Worm (Caenorhabditis elegans) whole organism, L3 larva: ENCODE data around the gene dao-4.

Experiments used
- R02D3.7 ChIP-seq: fragments of 150-350 bp; optimal IDR thresholded peaks from 2 replicates; lab custom pipeline; 2014; ENCODE audit warnings: missing biosample characterization, missing genetic modification characterization
- ZK546.5 ChIP-seq: sonication (generic microtip); optimal IDR thresholded peaks from 2 replicates; lab custom pipeline; 2017; ENCODE audit warnings: missing biosample characterization, missing genetic modification characterization
- aly-2 ChIP-seq: fragments of 150-350 bp; optimal IDR thresholded peaks from 2 replicates; lab custom pipeline; 2014; ENCODE audit warnings: missing biosample characterization, missing genetic modification characterization
- ama-1 ChIP-seq: fragments of 150-350 bp; optimal IDR thresholded peaks from 2 replicates; lab custom pipeline; 2018
- ceh-16 ChIP-seq: sonication (generic microtip); optimal IDR thresholded peaks from 2 replicates; lab custom pipeline; 2017; ENCODE audit warnings: missing biosample characterization, missing genetic modification characterization
- ceh-28 ChIP-seq: fragments of 150-350 bp; optimal IDR thresholded peaks from 2 replicates; lab custom pipeline; 2014; ENCODE audit warnings: missing biosample characterization, missing genetic modification reagents, missing genetic modification characterization
- ceh-82 ChIP-seq: fragments of 150-350 bp; optimal IDR thresholded peaks from 2 replicates; lab custom pipeline; 2014; ENCODE audit warnings: missing biosample characterization, missing genetic modification characterization
- ceh-9 ChIP-seq: sonication (generic microtip); optimal IDR thresholded peaks from 2 replicates; lab custom pipeline; 2018; ENCODE audit warnings: missing biosample characterization, missing genetic modification characterization
- daf-12 ChIP-seq: fragments of 150-350 bp; optimal IDR thresholded peaks from 2 replicates; lab custom pipeline; 2014; ENCODE audit warnings: missing biosample characterization, missing genetic modification reagents, missing genetic modification characterization
- egl-27 ChIP-seq: sonication (generic microtip); optimal IDR thresholded peaks from 4 replicates; lab custom pipeline; 2017; ENCODE audit warnings: missing biosample characterization, missing genetic modification reagents, missing genetic modification characterization
- egl-5 ChIP-seq: fragments of 150-350 bp; optimal IDR thresholded peaks from 2 replicates; lab custom pipeline; 2017; ENCODE audit warnings: missing biosample characterization, missing genetic modification reagents, missing genetic modification characterization, inconsistent platforms
- elt-1 ChIP-seq: fragments of 150-350 bp; optimal IDR thresholded peaks from 2 replicates; lab custom pipeline; 2014; ENCODE audit warnings: missing biosample characterization, missing genetic modification characterization
- elt-2 ChIP-seq: sonication (generic microtip); optimal IDR thresholded peaks from 2 replicates; lab custom pipeline; 2016; ENCODE audit warnings: missing genetic modification reagents, mild to moderate bottlenecking, missing genetic modification characterization, missing compliant biosample characterization
- elt-3 ChIP-seq, 3 experiments: fragments of 150-350 bp in 1 of 3; sonication (generic microtip) in 2 of 3; optimal IDR thresholded peaks; 2 replicates in 2 of 3; 4 replicates in 1 of 3; lab custom pipeline; 2014 to 2017; ENCODE audit warnings: missing biosample characterization in 3 of 3, missing genetic modification characterization in 3 of 3
- eor-1 ChIP-seq, 2 experiments: fragments of 150-350 bp; optimal IDR thresholded peaks; 2 replicates each; lab custom pipeline; 2014 to 2018; ENCODE audit warnings: missing biosample characterization in 2 of 2, missing genetic modification characterization in 2 of 2
- fkh-10 ChIP-seq: sonication (generic microtip); optimal IDR thresholded peaks from 2 replicates; lab custom pipeline; 2017; ENCODE audit warnings: missing biosample characterization, missing genetic modification reagents, missing genetic modification characterization
- fkh-2 ChIP-seq: fragments of 150-350 bp; optimal IDR thresholded peaks from 2 replicates; lab custom pipeline; 2014; ENCODE audit warnings: missing biosample characterization, missing genetic modification reagents, missing genetic modification characterization
- fos-1 ChIP-seq: fragments of 150-350 bp; optimal IDR thresholded peaks from 2 replicates; lab custom pipeline; 2014; ENCODE audit warnings: missing biosample characterization, missing genetic modification characterization
- hmg-11 ChIP-seq: sonication (generic microtip); optimal IDR thresholded peaks from 2 replicates; lab custom pipeline; 2016; ENCODE audit warnings: missing genetic modification characterization, missing compliant biosample characterization
- jun-1 ChIP-seq: fragments of 150-350 bp; optimal IDR thresholded peaks from 2 replicates; lab custom pipeline; 2014; ENCODE audit warnings: missing biosample characterization, missing genetic modification reagents, missing genetic modification characterization
- lin-15B ChIP-seq: fragments of 150-350 bp; optimal IDR thresholded peaks from 2 replicates; lab custom pipeline; 2014; ENCODE audit warnings: missing biosample characterization, missing genetic modification characterization
- lin-39 ChIP-seq: fragments of 150-350 bp; optimal IDR thresholded peaks from 2 replicates; lab custom pipeline; 2018; ENCODE audit warnings: missing biosample characterization, missing genetic modification reagents, missing genetic modification characterization
- lsy-12 ChIP-seq: sonication (generic microtip); optimal IDR thresholded peaks from 2 replicates; lab custom pipeline; 2016; ENCODE audit warnings: mild to moderate bottlenecking, missing genetic modification characterization, missing compliant biosample characterization
- mdl-1 ChIP-seq: fragments of 150-350 bp; optimal IDR thresholded peaks from 2 replicates; lab custom pipeline; 2014; ENCODE audit warnings: missing biosample characterization, missing genetic modification characterization
- mml-1 ChIP-seq: fragments of 150-350 bp; sonication (generic microtip); optimal IDR thresholded peaks from 3 replicates; lab custom pipeline; 2014; ENCODE audit warnings: missing biosample characterization, missing genetic modification characterization
- nfya-1 ChIP-seq: sonication (generic microtip); optimal IDR thresholded peaks from 2 replicates; lab custom pipeline; 2017; ENCODE audit warnings: missing genetic modification characterization, mild to moderate bottlenecking, missing compliant biosample characterization, antibody characterized with exemption, moderate library complexity; ENCODE audit not compliant: insufficient read depth
- nhr-11 ChIP-seq: fragments of 150-350 bp; optimal IDR thresholded peaks from 2 replicates; lab custom pipeline; 2014; ENCODE audit warnings: missing biosample characterization, missing genetic modification characterization
- nhr-12 ChIP-seq: fragments of 150-350 bp; optimal IDR thresholded peaks from 2 replicates; lab custom pipeline; 2014; ENCODE audit warnings: missing biosample characterization, missing genetic modification characterization
- nhr-23 ChIP-seq: fragments of 150-350 bp; optimal IDR thresholded peaks from 2 replicates; lab custom pipeline; 2014; ENCODE audit warnings: missing biosample characterization, missing genetic modification reagents, missing genetic modification characterization
- nhr-237 ChIP-seq: fragments of 150-350 bp; optimal IDR thresholded peaks from 2 replicates; lab custom pipeline; 2014; ENCODE audit warnings: missing biosample characterization, missing genetic modification characterization
- nhr-25 ChIP-seq: sonication (generic microtip); optimal IDR thresholded peaks from 2 replicates; lab custom pipeline; 2017; ENCODE audit warnings: missing biosample characterization, missing genetic modification characterization
- nhr-28 ChIP-seq: fragments of 150-350 bp; optimal IDR thresholded peaks from 2 replicates; lab custom pipeline; 2014; ENCODE audit warnings: missing biosample characterization, missing genetic modification characterization
- nhr-43 ChIP-seq: sonication (generic microtip); optimal IDR thresholded peaks from 2 replicates; lab custom pipeline; 2016; ENCODE audit warnings: mild to moderate bottlenecking, missing genetic modification characterization, missing compliant biosample characterization; ENCODE audit not compliant: poor library complexity, severe bottlenecking
- nhr-67 ChIP-seq: fragments of 150-350 bp; optimal IDR thresholded peaks from 2 replicates; lab custom pipeline; 2014; ENCODE audit warnings: missing biosample characterization, missing genetic modification characterization
- nhr-76 ChIP-seq: fragments of 150-350 bp; sonication (generic microtip); optimal IDR thresholded peaks from 5 replicates; lab custom pipeline; 2014; ENCODE audit warnings: missing biosample characterization, missing genetic modification characterization
- nhr-77 ChIP-seq: fragments of 150-350 bp; optimal IDR thresholded peaks from 2 replicates; lab custom pipeline; 2014; ENCODE audit warnings: missing biosample characterization, missing genetic modification characterization
- pha-4 ChIP-seq: fragments of 150-350 bp; optimal IDR thresholded peaks from 2 replicates; lab custom pipeline; 2014; ENCODE audit warnings: missing biosample characterization, missing genetic modification reagents, missing genetic modification characterization
- pqm-1 ChIP-seq: fragments of 150-350 bp; optimal IDR thresholded peaks from 2 replicates; lab custom pipeline; 2017; ENCODE audit warnings: missing biosample characterization, missing genetic modification characterization, inconsistent platforms
- sea-2 ChIP-seq: fragments of 150-350 bp; sonication (generic microtip); optimal IDR thresholded peaks from 4 replicates; lab custom pipeline; 2014; ENCODE audit warnings: missing biosample characterization, missing genetic modification reagents, missing genetic modification characterization
- skn-1 ChIP-seq: fragments of 150-350 bp; optimal IDR thresholded peaks from 2 replicates; lab custom pipeline; 2014; ENCODE audit warnings: missing biosample characterization, missing genetic modification characterization
- snpc-4 ChIP-seq: fragments of 150-350 bp; optimal IDR thresholded peaks from 2 replicates; lab custom pipeline; 2014; ENCODE audit warnings: missing biosample characterization, missing genetic modification characterization
- tbx-2 ChIP-seq: sonication (generic microtip); optimal IDR thresholded peaks from 2 replicates; lab custom pipeline; 2016; ENCODE audit warnings: mild to moderate bottlenecking, missing genetic modification characterization, missing compliant biosample characterization
- unc-39 ChIP-seq: sonication (generic microtip); optimal IDR thresholded peaks from 4 replicates; lab custom pipeline; 2017; ENCODE audit warnings: missing biosample characterization, missing genetic modification characterization
- unc-62 ChIP-seq: fragments of 150-350 bp; sonication (generic microtip); optimal IDR thresholded peaks from 4 replicates; lab custom pipeline; 2014; ENCODE audit warnings: missing biosample characterization, missing genetic modification reagents, missing genetic modification characterization
- zag-1 ChIP-seq: fragments of 150-350 bp; optimal IDR thresholded peaks from 2 replicates; lab custom pipeline; 2014; ENCODE audit warnings: missing biosample characterization, missing genetic modification characterization
- ztf-11 ChIP-seq: fragments of 150-350 bp; optimal IDR thresholded peaks from 2 replicates; lab custom pipeline; 2014; ENCODE audit warnings: missing biosample characterization, missing genetic modification characterization
- ztf-4 ChIP-seq: fragments of 150-350 bp; optimal IDR thresholded peaks from 2 replicates; lab custom pipeline; 2014; ENCODE audit warnings: missing biosample characterization, missing genetic modification characterization

The dao-4 gene

ce11 chrX:10074988-10075387, at the start of gene dao-4:
Gene dao-4, plus strand, starts transcription at chrX:10075288.
- TF ChIP-seq egl-5 (tag; lab: Kevin White, UChicago): no peak
- no peak for TF ChIP-seq nhr-237 (tag; lab: Kevin White, UChicago)
- no peak for TF ChIP-seq jun-1
- TF ChIP-seq skn-1 (tag; lab: Kevin White, UChicago): no peak
- TF ChIP-seq ceh-16: no peak
- no peak for TF ChIP-seq aly-2
- TF ChIP-seq unc-39 (tag; lab: Kevin White, UChicago): no peak
- no peak for TF ChIP-seq sea-2 (GFP tag; lab: Kevin White, UChicago)
- no peak for TF ChIP-seq zag-1 (tag; lab: Kevin White, UChicago)
- TF ChIP-seq lin-39 (tag; lab: Kevin White, UChicago): no peak
- TF ChIP-seq nhr-12 (tag; lab: Kevin White, UChicago): no peak
- TF ChIP-seq ZK546.5 (tag; lab: Kevin White, UChicago): no peak
- no peak for TF ChIP-seq ztf-11 (tag; lab: Kevin White, UChicago)
- TF ChIP-seq elt-2 (tag; lab: Kevin White, UChicago): no peak
- TF ChIP-seq nhr-25: no peak
- TF ChIP-seq ceh-82: no peak
- TF ChIP-seq egl-27 (tag; lab: Kevin White, UChicago): no peak
- no peak for TF ChIP-seq nhr-11

ce11 chrX:10026347-10026746, 48.7 kb upstream of the dao-4 start:
- TF ChIP-seq R02D3.7 (tag; lab: Kevin White, UChicago): no peak
- peak; percentile 79 for TF ChIP-seq pha-4
- no peak for TF ChIP-seq aly-2
- peak; percentile 54 for TF ChIP-seq nhr-23 (tag; lab: Kevin White, UChicago)
- TF ChIP-seq ceh-9 (tag; lab: Kevin White, UChicago): no peak
- peak; percentile 48 for TF ChIP-seq lsy-12
- no peak for TF ChIP-seq nhr-28
- TF ChIP-seq daf-12: no peak
- TF ChIP-seq mml-1 (tag; lab: Kevin White, UChicago): no peak
- TF ChIP-seq egl-5 (tag; lab: Kevin White, UChicago): peak; percentile 45
- no peak for TF ChIP-seq nhr-237 (tag; lab: Kevin White, UChicago)
- TF ChIP-seq ceh-28 (tag; lab: Kevin White, UChicago): peak; percentile 67
- no peak for TF ChIP-seq ceh-82
- no peak for TF ChIP-seq ama-1 (lab: Kevin White, UChicago)
- TF ChIP-seq lin-39 (tag; lab: Kevin White, UChicago): peak; percentile 49
- TF ChIP-seq elt-1 (tag; lab: Kevin White, UChicago): peak; percentile 22
- TF ChIP-seq ztf-4 (tag; lab: Kevin White, UChicago): no peak
- TF ChIP-seq sea-2 (GFP tag; lab: Kevin White, UChicago): no peak
- no peak for TF ChIP-seq lin-15B (tag; lab: Kevin White, UChicago)
- TF ChIP-seq tbx-2 (tag; lab: Kevin White, UChicago): no peak
- no peak for TF ChIP-seq nhr-67 (tag; lab: Kevin White, UChicago)
- no peak for TF ChIP-seq fkh-10 (GFP tag; lab: Kevin White, UChicago)
- TF ChIP-seq fos-1: no peak
- peak; percentile 48 for TF ChIP-seq snpc-4 (tag; lab: Kevin White, UChicago)
- TF ChIP-seq unc-62 (GFP tag; lab: Kevin White, UChicago): no peak
- no peak for TF ChIP-seq pqm-1 (tag; lab: Kevin White, UChicago)
- TF ChIP-seq hmg-11 (tag; lab: Kevin White, UChicago): peak; percentile 49
- TF ChIP-seq nhr-25: peak; percentile 30
- no peak for TF ChIP-seq ZK546.5 (tag; lab: Kevin White, UChicago)
- no peak for TF ChIP-seq elt-3 (tag; optimal IDR thresholded peaks at IDR 0.05; lab: Kevin White, UChicago)
- peak; percentile 9 for TF ChIP-seq egl-27 (tag; lab: Kevin White, UChicago)
- TF ChIP-seq nfya-1 (tag; lab: Kevin White, UChicago): peak; percentile 60
- no peak for TF ChIP-seq ceh-16
- TF ChIP-seq unc-39 (tag; lab: Kevin White, UChicago): no peak
- no peak for TF ChIP-seq nhr-76 (tag; lab: Kevin White, UChicago)
- no peak for TF ChIP-seq mdl-1
- no peak for TF ChIP-seq jun-1
- TF ChIP-seq nhr-77 (tag; lab: Kevin White, UChicago): no peak
- TF ChIP-seq fkh-2: no peak
- TF ChIP-seq eor-1 (tag; optimal IDR thresholded peaks at IDR 0.05; lab: Kevin White, UChicago): no peak
- peak; percentile 4 for TF ChIP-seq elt-2 (tag; lab: Kevin White, UChicago)
- TF ChIP-seq zag-1 (tag; lab: Kevin White, UChicago): no peak
- no peak for TF ChIP-seq nhr-11
- no peak for TF ChIP-seq skn-1 (tag; lab: Kevin White, UChicago)
- TF ChIP-seq nhr-43: no peak
- no peak for TF ChIP-seq nhr-12 (tag; lab: Kevin White, UChicago)
- no peak for TF ChIP-seq ztf-11 (tag; lab: Kevin White, UChicago)
